Fruit fly (Drosophila melanogaster): Measurements from ENCODE around the gene SPE.
A peak's percentile ranks its signal among the peaks of the same experiment; 100 is the strongest.

The SPE gene

DNA sequence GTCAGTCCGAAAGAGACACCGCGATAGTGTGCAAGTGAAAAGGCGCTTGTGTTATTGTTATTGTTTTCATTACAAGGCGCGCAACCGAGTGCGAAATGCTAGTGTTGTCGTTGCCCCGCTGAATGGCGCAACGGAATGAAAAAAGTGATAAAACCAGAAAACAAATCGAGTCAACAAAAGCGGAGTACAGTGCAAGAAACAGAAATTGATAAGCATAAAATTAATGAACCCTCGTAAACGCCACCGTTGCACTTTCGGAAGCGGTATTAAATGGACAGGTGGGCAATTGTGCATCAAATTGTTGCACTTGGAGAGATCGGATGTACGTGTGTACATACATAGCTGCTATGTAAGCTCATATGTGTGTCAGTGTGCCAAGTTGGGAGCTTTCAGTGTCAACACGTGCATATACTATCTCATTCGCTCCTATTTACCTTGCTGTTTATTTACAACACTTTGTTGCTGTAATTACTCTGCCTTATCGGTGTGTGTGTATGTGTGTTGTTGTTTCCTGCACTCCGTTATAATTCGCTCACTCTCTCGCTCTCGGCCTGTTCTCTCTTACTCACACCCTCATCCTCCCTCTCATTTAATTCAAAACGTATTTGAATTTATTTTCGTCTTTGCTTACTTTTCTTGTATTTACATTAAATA lies 37.5 kb downstream of the SPE start (continued):
- no peak for TF ChIP-seq oc (tag; optimal IDR thresholded peaks at IDR 0.05)
- peak; percentile 48 for TF ChIP-seq CG13123 (GFP tag; optimal IDR thresholded peaks at IDR 0.05)
- peak; percentile 73 for TF ChIP-seq stc (GFP tag; IDR thresholded peaks at IDR 0.05)
- peak; percentile 75 for TF ChIP-seq onecut (GFP tag; IDR thresholded peaks at IDR 0.05)
- TF ChIP-seq br (optimal IDR thresholded peaks at IDR 0.05) = no peak
- TF ChIP-seq CG4328 (GFP tag; optimal IDR thresholded peaks at IDR 0.05) = peak; percentile 83
- peak; percentile 81 for TF ChIP-seq ci (GFP tag; IDR thresholded peaks at IDR 0.05)
- peak; percentile 76 for TF ChIP-seq CG7987 (GFP tag; optimal IDR thresholded peaks at IDR 0.05)
- peak; percentile 47 for TF ChIP-seq CG32767 (GFP tag; IDR thresholded peaks at IDR 0.05)
- peak; percentile 61 for TF ChIP-seq bcd (GFP tag; optimal IDR thresholded peaks at IDR 0.05)
- TF ChIP-seq CG10321 (GFP tag; IDR thresholded peaks at IDR 0.05) = peak; percentile 51
- no peak for TF ChIP-seq CG7745 (tag; optimal IDR thresholded peaks at IDR 0.05)
- peak; percentile 93 for TF ChIP-seq sens (GFP tag)
- TF ChIP-seq D (optimal IDR thresholded peaks at IDR 0.05) = no peak
- peak; percentile 31 for TF ChIP-seq D (GFP tag; optimal IDR thresholded peaks at IDR 0.05)
- TF ChIP-seq Trl (optimal IDR thresholded peaks at IDR 0.05) = peak; percentile 68 to 89
- peak; percentile 83 for TF ChIP-seq Trl (GFP tag; optimal IDR thresholded peaks at IDR 0.05)
- TF ChIP-seq CG1602 (GFP tag; optimal IDR thresholded peaks at IDR 0.05) = no peak
- TF ChIP-seq run (tag; optimal IDR thresholded peaks at IDR 0.05) = peak; percentile 43
- peak; percentile 84 for TF ChIP-seq HHEX (GFP tag; optimal IDR thresholded peaks at IDR 0.05)
- TF ChIP-seq cwo (GFP tag; optimal IDR thresholded peaks at IDR 0.05) = peak; percentile 73
- TF ChIP-seq TFAM (GFP tag; optimal IDR thresholded peaks at IDR 0.05) = peak; percentile 13
- peak; percentile 75 for TF ChIP-seq CG3407 (GFP tag; optimal IDR thresholded peaks at IDR 0.05)
- TF ChIP-seq CG4730 (GFP tag; IDR thresholded peaks at IDR 0.05) = peak; percentile 17; the same call in 1 of the 2 replicates
- TF ChIP-seq bab2 (GFP tag; optimal IDR thresholded peaks at IDR 0.05) = peak; percentile 42
- TF ChIP-seq trem (tag; optimal IDR thresholded peaks at IDR 0.05) = peak; percentile 9
- peak; percentile 96 for TF ChIP-seq Asciz (GFP tag; optimal IDR thresholded peaks at IDR 0.05)
- TF ChIP-seq Dref (GFP tag; IDR thresholded peaks at IDR 0.05) = no peak
- peak; percentile 48 for TF ChIP-seq CG2712 (tag; optimal IDR thresholded peaks at IDR 0.05)
- TF ChIP-seq Bgb (GFP tag; IDR thresholded peaks at IDR 0.05; ENCODE audit: partially characterized antibody) = peak; percentile 49; the same call in 1 of the 2 replicates
- no peak for TF ChIP-seq shn (GFP tag; optimal IDR thresholded peaks at IDR 0.05)
- TF ChIP-seq chm (GFP tag; IDR thresholded peaks at IDR 0.05) = 0 out of 2 replicates have a peak, but pooled peaks have one; percentile 58
- peak; percentile 82 for TF ChIP-seq CG31365 (tag; optimal IDR thresholded peaks at IDR 0.05)

DNA sequence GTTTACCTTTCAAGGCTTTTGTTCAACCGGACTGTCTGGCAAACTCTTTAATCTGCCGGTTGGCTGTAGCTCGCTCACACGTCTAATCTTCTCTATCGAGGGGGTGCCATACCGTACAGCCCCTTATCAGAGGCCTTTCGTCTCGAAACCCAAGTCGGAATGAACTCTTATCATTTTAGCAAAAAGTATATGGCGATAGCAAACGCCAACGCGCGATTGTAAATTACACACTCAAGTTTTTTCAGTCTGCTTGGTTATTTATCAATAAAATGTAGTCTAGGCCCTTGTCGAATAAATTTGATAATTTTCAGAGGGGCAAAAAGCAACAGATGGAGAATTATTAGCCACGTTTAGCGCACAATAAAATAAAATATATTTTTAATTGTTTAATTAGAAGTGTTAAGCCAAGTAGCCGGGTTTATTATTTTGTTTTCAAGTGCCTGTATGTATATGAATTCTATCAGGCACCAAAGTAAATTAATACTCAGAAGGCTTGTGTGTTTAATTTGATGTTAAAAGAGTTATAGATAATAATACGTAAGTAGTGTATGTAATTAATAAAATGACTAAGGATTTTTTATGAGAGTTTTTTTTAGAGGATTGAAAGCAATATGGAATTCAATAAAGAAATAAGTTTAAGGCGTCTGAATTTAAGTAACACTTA lies 38.9 kb downstream of the SPE start:
- TF ChIP-seq sug (tag; optimal IDR thresholded peaks at IDR 0.05) = peak; percentile 97
- TF ChIP-seq NC2α (GFP tag; optimal IDR thresholded peaks at IDR 0.05) = no peak
- TF ChIP-seq CG8290 (GFP tag; optimal IDR thresholded peaks at IDR 0.05) = no peak
- peak in 1 of 2 experiments; percentile 8 for TF ChIP-seq CG8290 (tag; optimal IDR thresholded peaks at IDR 0.05)
- no peak for TF ChIP-seq CG2678 (tag; optimal IDR thresholded peaks at IDR 0.05)
- TF ChIP-seq Med (GFP tag) = peak; percentile 28
- TF ChIP-seq cwo (GFP tag; optimal IDR thresholded peaks at IDR 0.05) = peak; percentile 39
- TF ChIP-seq Atf6 (GFP tag; IDR thresholded peaks at IDR 0.05) = 0 out of 2 replicates have a peak, but pooled peaks have one; percentile 31
- TF ChIP-seq trh (GFP tag; optimal IDR thresholded peaks at IDR 0.05) = no peak
- peak; percentile 23 for TF ChIP-seq Hmr (GFP tag; optimal IDR thresholded peaks at IDR 0.05)
- TF ChIP-seq HmgZ (tag; optimal IDR thresholded peaks at IDR 0.05) = peak; percentile 2
- TF ChIP-seq GATAe (GFP tag; conservative IDR thresholded peaks at IDR 0.05) = peak; percentile 87
- TF ChIP-seq CG6813 (GFP tag; optimal IDR thresholded peaks at IDR 0.05) = peak; percentile 8
- TF ChIP-seq Scr (GFP tag; IDR thresholded peaks at IDR 0.05; ENCODE audit: partially characterized antibody) = no peak
- peak; percentile 2 for TF ChIP-seq CG15514 (GFP tag; optimal IDR thresholded peaks at IDR 0.05)
- no peak for TF ChIP-seq mam (GFP tag; optimal IDR thresholded peaks at IDR 0.05)
- TF ChIP-seq tll (GFP tag; optimal IDR thresholded peaks at IDR 0.05) = no peak
- TF ChIP-seq sd (tag; optimal IDR thresholded peaks at IDR 0.05) = peak; percentile 74
- no peak for TF ChIP-seq Elba2 (GFP tag; optimal IDR thresholded peaks at IDR 0.05)
